Fruit fly (Drosophila melanogaster) whole organism, wandering third instar larva: Measurements from ENCODE around the gene CG7611.

ENCODE experiments used
- Abd-B ChIP-seq: fragments of >200 bp; optimal IDR thresholded peaks from 2 replicates; lab custom pipeline; 2017; ENCODE audit warnings: missing biosample characterization, missing genetic modification characterization
- CG32264 ChIP-seq: fragments of 200-800 bp; sonication (Bioruptor generic); optimal IDR thresholded peaks from 2 replicates; lab custom pipeline; 2016; ENCODE audit warnings: missing biosample characterization, missing genetic modification characterization
- CG9705 ChIP-seq: fragments of 200-800 bp; sonication (Bioruptor generic); optimal IDR thresholded peaks from 2 replicates; lab custom pipeline; 2018; ENCODE audit warnings: missing biosample characterization, mild to moderate bottlenecking, missing genetic modification characterization
- CrebA ChIP-seq: fragments of 200-800 bp; sonication (Bioruptor generic); optimal IDR thresholded peaks from 2 replicates; lab custom pipeline; 2016; ENCODE audit warnings: missing biosample characterization, mild to moderate bottlenecking, missing genetic modification characterization, borderline replicate concordance
- Dfd ChIP-seq: fragments of >200 bp; optimal IDR thresholded peaks from 2 replicates; lab custom pipeline; 2017; ENCODE audit warnings: missing biosample characterization, missing genetic modification characterization
- Dif ChIP-seq: fragments of 200-275, 200-300 bp; sonication (Bioruptor generic); optimal IDR thresholded peaks from 2 replicates; lab custom pipeline; 2018; ENCODE audit warnings: missing biosample characterization, missing genetic modification characterization; ENCODE audit not compliant: partially characterized antibody
- GATAd ChIP-seq: sonication (Bioruptor generic); optimal IDR thresholded peaks from 2 replicates; lab custom pipeline; 2016; ENCODE audit warnings: missing biosample characterization, missing genetic modification characterization
- HLH106 ChIP-seq: fragments of 200-800 bp; optimal IDR thresholded peaks from 3 replicates; lab custom pipeline; 2019; ENCODE audit warnings: missing biosample characterization, mild to moderate bottlenecking, missing genetic modification characterization, moderate library complexity
- Hnf4 ChIP-seq: fragments of 200-800 bp; sonication (Bioruptor generic); optimal IDR thresholded peaks from 2 replicates; lab custom pipeline; 2016; ENCODE audit warnings: missing biosample characterization, mild to moderate bottlenecking, missing genetic modification characterization
- Hr83 ChIP-seq: fragments of 200-300 bp; sonication (Bioruptor generic); optimal IDR thresholded peaks from 2 replicates; lab custom pipeline; 2016; ENCODE audit warnings: missing biosample characterization, mild to moderate bottlenecking, missing genetic modification characterization, moderate library complexity; ENCODE audit not compliant: poor library complexity, severe bottlenecking
- Jra ChIP-seq: sonication (Bioruptor generic); optimal IDR thresholded peaks from 2 replicates; lab custom pipeline; 2016; ENCODE audit warnings: missing biosample characterization, missing genetic modification characterization
- Mio ChIP-seq: sonication (Bioruptor generic); optimal IDR thresholded peaks from 2 replicates; lab custom pipeline; 2016; ENCODE audit warnings: missing biosample characterization, missing genetic modification characterization
- Myc ChIP-seq: fragments of >200 bp; optimal IDR thresholded peaks from 2 replicates; lab custom pipeline; 2017
- OdsH ChIP-seq: fragments of 200-800 bp; sonication (Bioruptor generic); optimal IDR thresholded peaks from 2 replicates; lab custom pipeline; 2016; ENCODE audit warnings: missing biosample characterization, mild to moderate bottlenecking, missing genetic modification characterization
- Rel ChIP-seq, 2 experiments: fragments of 200-800 bp; sonication (Bioruptor generic) in 1 of 2; optimal IDR thresholded peaks; 2 replicates in 1 of 2; 3 replicates in 1 of 2; lab custom pipeline; 2016 to 2019; ENCODE audit warnings: mild to moderate bottlenecking in 2 of 2, missing biosample characterization in 2 of 2, missing genetic modification characterization in 2 of 2, moderate library complexity in 1 of 2
- Vsx2 ChIP-seq: fragments of 200-300, 225-300 bp; sonication (Bioruptor generic); optimal IDR thresholded peaks from 2 replicates; lab custom pipeline; 2018; ENCODE audit warnings: missing biosample characterization, missing genetic modification characterization; ENCODE audit not compliant: partially characterized antibody
- br ChIP-seq: fragments of 200-800 bp; sonication (Bioruptor generic); optimal IDR thresholded peaks from 2 replicates; lab custom pipeline; 2016; ENCODE audit warnings: missing biosample characterization, missing genetic modification characterization
- brk ChIP-seq: fragments of 200-800 bp; sonication (Bioruptor generic); optimal IDR thresholded peaks from 2 replicates; lab custom pipeline; 2016; ENCODE audit warnings: missing biosample characterization, mild to moderate bottlenecking, missing genetic modification characterization
- dl ChIP-seq, 2 experiments: fragments of 175-275, 200-275 bp in 1 of 2; fragments of 200-275 bp in 1 of 2; sonication (Bioruptor generic); optimal IDR thresholded peaks; lab custom pipeline; 2018; ENCODE audit warnings: mild to moderate bottlenecking in 2 of 2, missing biosample characterization in 2 of 2, missing genetic modification characterization in 2 of 2, moderate library complexity in 2 of 2; ENCODE audit not compliant: partially characterized antibody in 2 of 2, insufficient read depth in 1 of 2
- dmrt93B ChIP-seq: fragments of 200-800 bp; sonication (Bioruptor generic); optimal IDR thresholded peaks from 2 replicates; lab custom pipeline; 2018; ENCODE audit warnings: missing biosample characterization, mild to moderate bottlenecking, missing genetic modification characterization
- dsf ChIP-seq: sonication (Bioruptor generic); optimal IDR thresholded peaks from 2 replicates; lab custom pipeline; 2016; ENCODE audit warnings: missing biosample characterization, missing genetic modification characterization, borderline replicate concordance
- ey ChIP-seq: fragments of 200-800 bp; sonication (Bioruptor generic); optimal IDR thresholded peaks from 2 replicates; lab custom pipeline; 2016; ENCODE audit warnings: missing biosample characterization, missing genetic modification characterization
- foxo ChIP-seq, 2 experiments: fragments of 200-800 bp; sonication (Bioruptor generic); optimal IDR thresholded peaks; 2 replicates in 1 of 2; 3 replicates in 1 of 2; lab custom pipeline; 2016 to 2017; ENCODE audit warnings: missing biosample characterization in 2 of 2, missing genetic modification characterization in 2 of 2
- fru ChIP-seq: fragments of 200-800 bp; sonication (Bioruptor generic); optimal IDR thresholded peaks from 3 replicates; lab custom pipeline; 2016; ENCODE audit warnings: missing biosample characterization, mild to moderate bottlenecking, missing genetic modification characterization
- jim ChIP-seq: fragments of 175-275, 200-325 bp; sonication (Bioruptor generic); optimal IDR thresholded peaks from 2 replicates; lab custom pipeline; 2016; ENCODE audit warnings: missing biosample characterization, mild to moderate bottlenecking, missing genetic modification characterization
- lola ChIP-seq: fragments of >200 bp; optimal IDR thresholded peaks from 2 replicates; lab custom pipeline; 2017; ENCODE audit warnings: missing biosample characterization, missing genetic modification characterization
- pan ChIP-seq: fragments of >200 bp; optimal IDR thresholded peaks from 2 replicates; lab custom pipeline; 2017
- psq ChIP-seq: fragments of 200-800 bp; sonication (Bioruptor generic); optimal IDR thresholded peaks from 3 replicates; lab custom pipeline; 2017; ENCODE audit warnings: missing biosample characterization, mild to moderate bottlenecking, missing genetic modification characterization, moderate library complexity
- rgr ChIP-seq: fragments of 200-800 bp; sonication (Bioruptor generic); optimal IDR thresholded peaks from 3 replicates; lab custom pipeline; 2016; ENCODE audit warnings: missing biosample characterization, mild to moderate bottlenecking, missing genetic modification characterization
- sage ChIP-seq: fragments of 200-800 bp; sonication (Bioruptor generic); optimal IDR thresholded peaks from 2 replicates; lab custom pipeline; 2016; ENCODE audit warnings: missing biosample characterization, mild to moderate bottlenecking, missing genetic modification characterization
- sv ChIP-seq: fragments of 200-800 bp; sonication (Bioruptor generic); optimal IDR thresholded peaks from 3 replicates; lab custom pipeline; 2016; ENCODE audit warnings: missing biosample characterization, missing genetic modification characterization
- tai ChIP-seq: sonication (Bioruptor generic); optimal IDR thresholded peaks from 2 replicates; lab custom pipeline; 2016; ENCODE audit warnings: missing biosample characterization, missing genetic modification characterization
- usp ChIP-seq: fragments of >200 bp; optimal IDR thresholded peaks from 2 replicates; lab custom pipeline; 2017; ENCODE audit warnings: missing biosample characterization, missing genetic modification characterization
- woc ChIP-seq: sonication (Bioruptor generic); optimal IDR thresholded peaks from 2 replicates; lab custom pipeline; 2016; ENCODE audit warnings: missing biosample characterization, mild to moderate bottlenecking, missing genetic modification characterization

Gene CG7611

dm6 chr3L:21482100-21482499 lies 40.9 kb upstream of the CG7611 start:
- TF ChIP-seq CG32264 (GFP tag; lab: Kevin White, UChicago) (no peak), OdsH (GFP tag; lab: Kevin White, UChicago) (no peak), usp (GFP tag; lab: Kevin White, UChicago) (no peak), GATAd (GFP tag; lab: Kevin White, UChicago) (no peak), tai (no peak), Mio (GFP tag; lab: Kevin White, UChicago) (no peak), psq (GFP tag; lab: Kevin White, UChicago) (no peak), Dfd (GFP tag; lab: Kevin White, UChicago) (no peak), ey (GFP tag; lab: Kevin White, UChicago) (no peak), Rel (GFP tag; optimal IDR thresholded peaks at IDR 0.05; lab: Kevin White, UChicago) (no peak), Rel (tag; optimal IDR thresholded peaks at IDR 0.05; lab: Kevin White, UChicago) (no peak), dsf (GFP tag; lab: Kevin White, UChicago) (no peak), fru (GFP tag; lab: Kevin White, UChicago) (no peak), dl (GFP tag; optimal IDR thresholded peaks at IDR 0.05; lab: Kevin White, UChicago; ENCODE audit: insufficient read depth in 1 of 2, partially characterized antibody in 2 of 2) (no peak), br (GFP tag; lab: Kevin White, UChicago) (no peak), jim (no peak), foxo (GFP tag; optimal IDR thresholded peaks at IDR 0.05; lab: Kevin White, UChicago) (no peak)

dm6 chr3L:21483837-21484236 lies 39.1 kb upstream of the CG7611 start:
- TF ChIP-seq HLH106 (no peak), ey (GFP tag; lab: Kevin White, UChicago) (no peak), dsf (GFP tag; lab: Kevin White, UChicago) (no peak), Myc (lab: Kevin White, UChicago) (peak; percentile 98), lola (GFP tag; lab: Kevin White, UChicago) (no peak), Dif (GFP tag; lab: Kevin White, UChicago) (no peak), GATAd (GFP tag; lab: Kevin White, UChicago) (no peak), psq (GFP tag; lab: Kevin White, UChicago) (peak; percentile 2), sv (no peak)

dm6 chr3L:21490486-21490885 lies 32.5 kb upstream of the CG7611 start, which contains the start of gene Neu2:
Gene Neu2, minus strand, starts transcription at chr3L:21490586.
- TF ChIP-seq Dif (GFP tag; lab: Kevin White, UChicago) (no peak), tai (no peak), CG32264 (GFP tag; lab: Kevin White, UChicago) (no peak), Jra (GFP tag; lab: Kevin White, UChicago) (no peak), woc (GFP tag; lab: Kevin White, UChicago) (no peak), usp (GFP tag; lab: Kevin White, UChicago) (no peak), sv (no peak), sage (no peak), CrebA (GFP tag; lab: Kevin White, UChicago) (no peak), pan (lab: Kevin White, UChicago) (no peak), rgr (no peak), fru (GFP tag; lab: Kevin White, UChicago) (no peak), Hnf4 (GFP tag; lab: Kevin White, UChicago) (no peak), Abd-B (no peak), HLH106 (no peak), Hr83 (GFP tag; lab: Kevin White, UChicago) (no peak), CG9705 (GFP tag; lab: Kevin White, UChicago) (no peak), dmrt93B (no peak), brk (GFP tag; lab: Kevin White, UChicago) (no peak), OdsH (GFP tag; lab: Kevin White, UChicago) (no peak)

- peak; percentile 11 for TF ChIP-seq Vsx2 (GFP tag; lab: Kevin White, UChicago)
- no peak for TF ChIP-seq dl (GFP tag; optimal IDR thresholded peaks at IDR 0.05; lab: Kevin White, UChicago; ENCODE audit: insufficient read depth in 1 of 2, partially characterized antibody in 2 of 2)
These were observed 30.2 kb upstream of the CG7611 start, which contains the start of the genes CG7202 and CG7519 for dm6 chr3L:21492723-21493316. Gene CG7202, minus strand, starts transcription at chr3L:21492773. Gene CG7519, plus strand, starts transcription at chr3L:21493083.
